Fruit fly (Drosophila melanogaster) whole organism, wandering third instar larva: ENCODE data around the gene Sbp2.

Experiments used
- Abd-B ChIP-seq: fragments of >200 bp; optimal IDR thresholded peaks from 2 replicates; lab custom pipeline; 2017; ENCODE audit warnings: missing biosample characterization, missing genetic modification characterization
- CG32264 ChIP-seq: fragments of 200-800 bp; sonication (Bioruptor generic); optimal IDR thresholded peaks from 2 replicates; lab custom pipeline; 2016; ENCODE audit warnings: missing biosample characterization, missing genetic modification characterization
- CG9705 ChIP-seq: fragments of 200-800 bp; sonication (Bioruptor generic); optimal IDR thresholded peaks from 2 replicates; lab custom pipeline; 2018; ENCODE audit warnings: missing biosample characterization, mild to moderate bottlenecking, missing genetic modification characterization
- CrebA ChIP-seq: fragments of 200-800 bp; sonication (Bioruptor generic); optimal IDR thresholded peaks from 2 replicates; lab custom pipeline; 2016; ENCODE audit warnings: missing biosample characterization, mild to moderate bottlenecking, missing genetic modification characterization, borderline replicate concordance
- Dfd ChIP-seq: fragments of >200 bp; optimal IDR thresholded peaks from 2 replicates; lab custom pipeline; 2017; ENCODE audit warnings: missing biosample characterization, missing genetic modification characterization
- Dif ChIP-seq: fragments of 200-275, 200-300 bp; sonication (Bioruptor generic); optimal IDR thresholded peaks from 2 replicates; lab custom pipeline; 2018; ENCODE audit warnings: missing biosample characterization, missing genetic modification characterization; ENCODE audit not compliant: partially characterized antibody
- GATAd ChIP-seq: sonication (Bioruptor generic); optimal IDR thresholded peaks from 2 replicates; lab custom pipeline; 2016; ENCODE audit warnings: missing biosample characterization, missing genetic modification characterization
- HLH106 ChIP-seq: fragments of 200-800 bp; optimal IDR thresholded peaks from 3 replicates; lab custom pipeline; 2019; ENCODE audit warnings: missing biosample characterization, mild to moderate bottlenecking, missing genetic modification characterization, moderate library complexity
- Hnf4 ChIP-seq: fragments of 200-800 bp; sonication (Bioruptor generic); optimal IDR thresholded peaks from 2 replicates; lab custom pipeline; 2016; ENCODE audit warnings: missing biosample characterization, mild to moderate bottlenecking, missing genetic modification characterization
- Hr78 ChIP-seq: fragments of >200 bp; optimal IDR thresholded peaks from 2 replicates; lab custom pipeline; 2017; ENCODE audit warnings: missing biosample characterization, missing genetic modification characterization
- Hr83 ChIP-seq: fragments of 200-300 bp; sonication (Bioruptor generic); optimal IDR thresholded peaks from 2 replicates; lab custom pipeline; 2016; ENCODE audit warnings: missing biosample characterization, mild to moderate bottlenecking, missing genetic modification characterization, moderate library complexity; ENCODE audit not compliant: poor library complexity, severe bottlenecking
- Jra ChIP-seq: sonication (Bioruptor generic); optimal IDR thresholded peaks from 2 replicates; lab custom pipeline; 2016; ENCODE audit warnings: missing biosample characterization, missing genetic modification characterization
- Mio ChIP-seq: sonication (Bioruptor generic); optimal IDR thresholded peaks from 2 replicates; lab custom pipeline; 2016; ENCODE audit warnings: missing biosample characterization, missing genetic modification characterization
- Myc ChIP-seq: fragments of >200 bp; optimal IDR thresholded peaks from 2 replicates; lab custom pipeline; 2017
- N ChIP-seq: fragments of >200 bp; optimal IDR thresholded peaks from 2 replicates; lab custom pipeline; 2018; ENCODE audit warnings: missing biosample characterization, missing external identifiers, missing genetic modification characterization
- OdsH ChIP-seq: fragments of 200-800 bp; sonication (Bioruptor generic); optimal IDR thresholded peaks from 2 replicates; lab custom pipeline; 2016; ENCODE audit warnings: missing biosample characterization, mild to moderate bottlenecking, missing genetic modification characterization
- Rel ChIP-seq, 2 experiments: fragments of 200-800 bp; sonication (Bioruptor generic) in 1 of 2; optimal IDR thresholded peaks; 2 replicates in 1 of 2; 3 replicates in 1 of 2; lab custom pipeline; 2016 to 2019; ENCODE audit warnings: mild to moderate bottlenecking in 2 of 2, missing biosample characterization in 2 of 2, missing genetic modification characterization in 2 of 2, moderate library complexity in 1 of 2
- Sp1 ChIP-seq: fragments of 200-800 bp; sonication (Bioruptor generic); optimal IDR thresholded peaks from 3 replicates; lab custom pipeline; 2019; ENCODE audit warnings: missing biosample characterization, mild to moderate bottlenecking, missing genetic modification characterization, moderate library complexity
- Vsx2 ChIP-seq: fragments of 200-300, 225-300 bp; sonication (Bioruptor generic); optimal IDR thresholded peaks from 2 replicates; lab custom pipeline; 2018; ENCODE audit warnings: missing biosample characterization, missing genetic modification characterization; ENCODE audit not compliant: partially characterized antibody
- br ChIP-seq: fragments of 200-800 bp; sonication (Bioruptor generic); optimal IDR thresholded peaks from 2 replicates; lab custom pipeline; 2016; ENCODE audit warnings: missing biosample characterization, missing genetic modification characterization
- brk ChIP-seq: fragments of 200-800 bp; sonication (Bioruptor generic); optimal IDR thresholded peaks from 2 replicates; lab custom pipeline; 2016; ENCODE audit warnings: missing biosample characterization, mild to moderate bottlenecking, missing genetic modification characterization
- dl ChIP-seq, 2 experiments: fragments of 175-275, 200-275 bp in 1 of 2; fragments of 200-275 bp in 1 of 2; sonication (Bioruptor generic); optimal IDR thresholded peaks; lab custom pipeline; 2018; ENCODE audit warnings: mild to moderate bottlenecking in 2 of 2, missing biosample characterization in 2 of 2, missing genetic modification characterization in 2 of 2, moderate library complexity in 2 of 2; ENCODE audit not compliant: partially characterized antibody in 2 of 2, insufficient read depth in 1 of 2
- dmrt93B ChIP-seq: fragments of 200-800 bp; sonication (Bioruptor generic); optimal IDR thresholded peaks from 2 replicates; lab custom pipeline; 2018; ENCODE audit warnings: missing biosample characterization, mild to moderate bottlenecking, missing genetic modification characterization
- dsf ChIP-seq: sonication (Bioruptor generic); optimal IDR thresholded peaks from 2 replicates; lab custom pipeline; 2016; ENCODE audit warnings: missing biosample characterization, missing genetic modification characterization, borderline replicate concordance
- ey ChIP-seq: fragments of 200-800 bp; sonication (Bioruptor generic); optimal IDR thresholded peaks from 2 replicates; lab custom pipeline; 2016; ENCODE audit warnings: missing biosample characterization, missing genetic modification characterization
- foxo ChIP-seq, 2 experiments: fragments of 200-800 bp; sonication (Bioruptor generic); optimal IDR thresholded peaks; 2 replicates in 1 of 2; 3 replicates in 1 of 2; lab custom pipeline; 2016 to 2017; ENCODE audit warnings: missing biosample characterization in 2 of 2, missing genetic modification characterization in 2 of 2
- fru ChIP-seq: fragments of 200-800 bp; sonication (Bioruptor generic); optimal IDR thresholded peaks from 3 replicates; lab custom pipeline; 2016; ENCODE audit warnings: missing biosample characterization, mild to moderate bottlenecking, missing genetic modification characterization
- h ChIP-seq: fragments of 200-800 bp; sonication (Bioruptor generic); optimal IDR thresholded peaks from 3 replicates; lab custom pipeline; 2016; ENCODE audit warnings: missing biosample characterization, mild to moderate bottlenecking, missing genetic modification characterization
- jim ChIP-seq: fragments of 175-275, 200-325 bp; sonication (Bioruptor generic); optimal IDR thresholded peaks from 2 replicates; lab custom pipeline; 2016; ENCODE audit warnings: missing biosample characterization, mild to moderate bottlenecking, missing genetic modification characterization
- lola ChIP-seq: fragments of >200 bp; optimal IDR thresholded peaks from 2 replicates; lab custom pipeline; 2017; ENCODE audit warnings: missing biosample characterization, missing genetic modification characterization
- pan ChIP-seq: fragments of >200 bp; optimal IDR thresholded peaks from 2 replicates; lab custom pipeline; 2017
- psq ChIP-seq: fragments of 200-800 bp; sonication (Bioruptor generic); optimal IDR thresholded peaks from 3 replicates; lab custom pipeline; 2017; ENCODE audit warnings: missing biosample characterization, mild to moderate bottlenecking, missing genetic modification characterization, moderate library complexity
- rgr ChIP-seq: fragments of 200-800 bp; sonication (Bioruptor generic); optimal IDR thresholded peaks from 3 replicates; lab custom pipeline; 2016; ENCODE audit warnings: missing biosample characterization, mild to moderate bottlenecking, missing genetic modification characterization
- sage ChIP-seq: fragments of 200-800 bp; sonication (Bioruptor generic); optimal IDR thresholded peaks from 2 replicates; lab custom pipeline; 2016; ENCODE audit warnings: missing biosample characterization, mild to moderate bottlenecking, missing genetic modification characterization
- sv ChIP-seq: fragments of 200-800 bp; sonication (Bioruptor generic); optimal IDR thresholded peaks from 3 replicates; lab custom pipeline; 2016; ENCODE audit warnings: missing biosample characterization, missing genetic modification characterization
- tai ChIP-seq: sonication (Bioruptor generic); optimal IDR thresholded peaks from 2 replicates; lab custom pipeline; 2016; ENCODE audit warnings: missing biosample characterization, missing genetic modification characterization
- usp ChIP-seq: fragments of >200 bp; optimal IDR thresholded peaks from 2 replicates; lab custom pipeline; 2017; ENCODE audit warnings: missing biosample characterization, missing genetic modification characterization
- woc ChIP-seq: sonication (Bioruptor generic); optimal IDR thresholded peaks from 2 replicates; lab custom pipeline; 2016; ENCODE audit warnings: missing biosample characterization, mild to moderate bottlenecking, missing genetic modification characterization

Sbp2 gene

dm6 chr3L:8295227-8295626 is 8.7 kb upstream of the Sbp2 start, which contains the start of gene CG7201:
TSS of gene CG7201 (minus strand) at chr3L:8295327.
- TF ChIP-seq dl (GFP tag; optimal IDR thresholded peaks at IDR 0.05; lab: Kevin White, UChicago; ENCODE audit: insufficient read depth in 1 of 2, partially characterized antibody in 2 of 2): no peak
- no peak for TF ChIP-seq Mio
- TF ChIP-seq Rel (GFP tag; optimal IDR thresholded peaks at IDR 0.05; lab: Kevin White, UChicago): no peak
- peak; percentile 1 for TF ChIP-seq Rel (tag; optimal IDR thresholded peaks at IDR 0.05; lab: Kevin White, UChicago)
- no peak for TF ChIP-seq Hnf4 (GFP tag; lab: Kevin White, UChicago)
- TF ChIP-seq CG32264 (GFP tag; lab: Kevin White, UChicago): no peak

dm6 chr3L:8296941-8297340 is 7.0 kb upstream of the Sbp2 start, which contains the start of gene Rab19:
TSS of gene Rab19 (plus strand) at chr3L:8297018.
- TF ChIP-seq OdsH (GFP tag; lab: Kevin White, UChicago) (no peak), brk (GFP tag; lab: Kevin White, UChicago) (peak; percentile 18), Hr78 (peak; percentile 40), jim (GFP tag; lab: Kevin White, UChicago) (no peak)

- TF ChIP-seq Jra (GFP tag; lab: Kevin White, UChicago) (peak; percentile 5), Dfd (GFP tag; lab: Kevin White, UChicago) (no peak), Rel (GFP tag; optimal IDR thresholded peaks at IDR 0.05; lab: Kevin White, UChicago) (no peak), Rel (tag; optimal IDR thresholded peaks at IDR 0.05; lab: Kevin White, UChicago) (peak; percentile 82)
These were observed 6.5 kb upstream of the Sbp2 start for dm6 chr3L:8297488-8297887.

dm6 chr3L:8299224-8300130 is 4.5 kb upstream of the Sbp2 start, which contains the start of the genes Arl5 and CG13671:
TSS of gene Arl5 (minus strand) at chr3L:8299839.
TSS of gene CG13671 (plus strand) at chr3L:8300064.
- TF ChIP-seq dmrt93B (GFP tag; lab: Kevin White, UChicago) (no peak), brk (GFP tag; lab: Kevin White, UChicago) (peak; percentile 89), fru (GFP tag; lab: Kevin White, UChicago) (peak; percentile 86), HLH106 (tag; lab: Kevin White, UChicago) (peak; percentile 59), sv (GFP tag; lab: Kevin White, UChicago) (peak; percentile 80), dsf (peak; percentile 79), usp (GFP tag; lab: Kevin White, UChicago) (no peak), Jra (GFP tag; lab: Kevin White, UChicago) (peak; percentile 88), CrebA (GFP tag; lab: Kevin White, UChicago) (no peak), dl (GFP tag; optimal IDR thresholded peaks at IDR 0.05; lab: Kevin White, UChicago; ENCODE audit: insufficient read depth in 1 of 2, partially characterized antibody in 2 of 2) (no peak), OdsH (GFP tag; lab: Kevin White, UChicago) (peak; percentile 84), foxo (GFP tag; optimal IDR thresholded peaks at IDR 0.05; lab: Kevin White, UChicago) (peak in 1 of 2 experiments; percentile 93), Hnf4 (GFP tag; lab: Kevin White, UChicago) (peak; percentile 89), lola (no peak), woc (GFP tag; lab: Kevin White, UChicago) (no peak), CG32264 (GFP tag; lab: Kevin White, UChicago) (no peak), Dfd (GFP tag; lab: Kevin White, UChicago) (no peak), N (GFP tag; lab: Kevin White, UChicago) (no peak), h (GFP tag; lab: Kevin White, UChicago) (peak; percentile 85), pan (lab: Kevin White, UChicago) (no peak), br (GFP tag; lab: Kevin White, UChicago) (peak; percentile 69), Hr78 (no peak), tai (GFP tag; lab: Kevin White, UChicago) (no peak), Abd-B (no peak), Myc (lab: Kevin White, UChicago) (no peak), jim (GFP tag; lab: Kevin White, UChicago) (no peak), rgr (GFP tag; lab: Kevin White, UChicago) (peak; percentile 89), sage (no peak), GATAd (GFP tag; lab: Kevin White, UChicago) (peak; percentile 47), Rel (GFP tag; optimal IDR thresholded peaks at IDR 0.05; lab: Kevin White, UChicago) (no peak), Rel (tag; optimal IDR thresholded peaks at IDR 0.05; lab: Kevin White, UChicago) (peak; percentile 55), CG9705 (no peak), Mio (no peak), psq (peak; percentile 82), Hr83 (peak; percentile 30), Sp1 (GFP tag; lab: Kevin White, UChicago) (peak; percentile 55), Dif (GFP tag; lab: Kevin White, UChicago) (no peak), ey (GFP tag; lab: Kevin White, UChicago) (peak; percentile 63), Vsx2 (GFP tag; lab: Kevin White, UChicago) (peak; percentile 97)
